Worm (Caenorhabditis elegans): ENCODE data around the gene Y64G10A.7.

Y64G10A.7 gene

DNA sequence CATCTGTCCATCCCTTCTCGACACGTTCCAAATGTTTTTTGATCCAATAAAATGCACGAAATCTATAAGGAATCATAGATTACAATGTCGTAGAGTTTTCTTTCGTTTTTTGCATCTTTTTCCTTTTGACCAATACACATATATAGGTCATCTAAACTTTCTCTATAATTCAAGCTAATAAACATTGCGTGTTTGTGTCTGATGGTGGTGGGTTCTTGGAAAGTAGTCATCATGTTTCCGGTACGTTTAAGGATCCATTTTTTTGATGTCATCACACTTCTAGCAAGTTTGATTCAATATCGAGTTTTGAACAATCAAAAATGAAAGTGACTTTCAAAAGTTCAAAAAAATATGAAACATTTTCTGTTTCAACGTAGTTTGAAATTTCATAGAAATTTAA, 22.8 kb upstream of the Y64G10A.7 start:
- TF ChIP-seq ama-1 (optimal IDR thresholded peaks at IDR 0.05) (no peak), nfya-1 (tag; optimal IDR thresholded peaks at IDR 0.05; ENCODE audit: insufficient read depth) (no peak), ceh-16 (tag; optimal IDR thresholded peaks at IDR 0.05) (no peak), jun-1 (tag; optimal IDR thresholded peaks at IDR 0.05) (no peak), lin-15B (tag; optimal IDR thresholded peaks at IDR 0.05) (no peak), nhr-76 (tag; optimal IDR thresholded peaks at IDR 0.05) (no peak), tbx-2 (tag; optimal IDR thresholded peaks at IDR 0.05) (no peak), nhr-12 (tag; optimal IDR thresholded peaks at IDR 0.05) (no peak), lsy-12 (tag; optimal IDR thresholded peaks at IDR 0.05) (no peak), lin-39 (tag; optimal IDR thresholded peaks at IDR 0.05) (no peak), nhr-237 (tag; optimal IDR thresholded peaks at IDR 0.05) (no peak), ZK546.5 (tag; optimal IDR thresholded peaks at IDR 0.05) (no peak), fos-1 (tag; optimal IDR thresholded peaks at IDR 0.05) (no peak), nhr-67 (tag; optimal IDR thresholded peaks at IDR 0.05) (no peak), nhr-28 (tag; optimal IDR thresholded peaks at IDR 0.05) (no peak), egl-5 (tag; optimal IDR thresholded peaks at IDR 0.05) (no peak), mml-1 (tag; optimal IDR thresholded peaks at IDR 0.05) (no peak), ceh-9 (tag; optimal IDR thresholded peaks at IDR 0.05) (no peak), unc-62 (GFP tag; optimal IDR thresholded peaks at IDR 0.05) (no peak), egl-27 (tag; optimal IDR thresholded peaks at IDR 0.05) (no peak)

DNA sequence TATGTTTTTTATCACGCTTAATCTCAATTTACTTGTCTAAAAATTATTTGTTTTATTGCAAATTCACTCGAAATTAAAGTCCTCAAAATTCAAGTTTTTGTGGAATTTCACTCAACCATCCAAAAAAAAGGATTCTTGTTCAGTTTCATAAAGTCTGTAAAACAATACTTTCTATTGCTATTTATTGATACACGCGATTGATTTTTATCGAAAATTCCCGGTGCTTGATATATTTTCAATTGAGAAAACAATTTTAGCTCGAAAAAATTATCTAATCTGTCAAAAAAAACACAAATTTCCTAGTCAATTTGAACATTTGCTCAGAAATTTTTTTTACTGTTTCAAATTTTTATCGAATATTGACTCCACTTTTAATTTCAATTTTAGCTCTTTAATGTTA, 21.8 kb upstream of the Y64G10A.7 start:
- no peak for TF ChIP-seq lin-39 (tag; optimal IDR thresholded peaks at IDR 0.05)
- TF ChIP-seq zag-1 (tag; optimal IDR thresholded peaks at IDR 0.05) = no peak
- TF ChIP-seq nhr-76 (tag; optimal IDR thresholded peaks at IDR 0.05) = no peak
- TF ChIP-seq ceh-82 (tag; optimal IDR thresholded peaks at IDR 0.05) = no peak
- no peak for TF ChIP-seq fkh-2 (tag; optimal IDR thresholded peaks at IDR 0.05)
- TF ChIP-seq elt-1 (tag; optimal IDR thresholded peaks at IDR 0.05) = no peak
- TF ChIP-seq tbx-2 (tag; optimal IDR thresholded peaks at IDR 0.05) = no peak
- no peak for TF ChIP-seq nhr-237 (tag; optimal IDR thresholded peaks at IDR 0.05)
- no peak for TF ChIP-seq fkh-10 (GFP tag; optimal IDR thresholded peaks at IDR 0.05)
- TF ChIP-seq nhr-77 (tag; optimal IDR thresholded peaks at IDR 0.05) = no peak
- no peak for TF ChIP-seq elt-3 (tag; optimal IDR thresholded peaks at IDR 0.05)
- no peak for TF ChIP-seq eor-1 (tag; optimal IDR thresholded peaks at IDR 0.05)
- no peak for TF ChIP-seq ceh-28 (tag; optimal IDR thresholded peaks at IDR 0.05)
- no peak for TF ChIP-seq jun-1 (tag; optimal IDR thresholded peaks at IDR 0.05)
- TF ChIP-seq unc-39 (tag; optimal IDR thresholded peaks at IDR 0.05) = no peak
- no peak for TF ChIP-seq ama-1 (optimal IDR thresholded peaks at IDR 0.05)
- no peak for TF ChIP-seq ZK546.5 (tag; optimal IDR thresholded peaks at IDR 0.05)
- no peak for TF ChIP-seq pha-4 (tag; optimal IDR thresholded peaks at IDR 0.05)
- no peak for TF ChIP-seq ceh-16 (tag; optimal IDR thresholded peaks at IDR 0.05)
- TF ChIP-seq mml-1 (tag; optimal IDR thresholded peaks at IDR 0.05) = no peak

DNA sequence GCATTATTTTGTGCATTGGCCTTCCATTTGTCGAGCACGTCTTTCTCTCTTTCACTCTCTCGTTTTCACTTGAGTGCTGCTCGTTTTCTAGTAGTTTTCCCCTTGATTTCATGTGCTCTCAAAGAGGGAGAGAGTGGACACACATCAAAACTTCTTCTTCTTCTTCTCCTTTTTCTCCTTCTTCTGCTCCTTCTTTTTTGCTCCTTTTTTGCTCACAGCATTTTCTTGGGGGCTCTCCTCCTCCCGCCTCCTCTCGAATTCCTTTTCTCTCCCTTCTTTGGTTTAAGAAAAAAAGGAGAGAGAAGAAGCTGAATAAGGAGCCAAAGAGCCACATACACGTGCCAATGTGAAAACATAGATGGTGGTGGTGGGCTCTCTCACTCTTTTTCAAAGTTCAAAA, 19.1 kb upstream of the Y64G10A.7 start:
- TF ChIP-seq fkh-2 (tag; optimal IDR thresholded peaks at IDR 0.05) (no peak), skn-1 (tag; optimal IDR thresholded peaks at IDR 0.05) (peak; percentile 44), hmg-11 (tag; optimal IDR thresholded peaks at IDR 0.05) (peak; percentile 58), fkh-10 (GFP tag; optimal IDR thresholded peaks at IDR 0.05) (peak; percentile 9), nhr-25 (tag; optimal IDR thresholded peaks at IDR 0.05) (no peak), mml-1 (tag; optimal IDR thresholded peaks at IDR 0.05) (no peak), nhr-76 (tag; optimal IDR thresholded peaks at IDR 0.05) (no peak), aly-2 (tag; optimal IDR thresholded peaks at IDR 0.05) (no peak), ama-1 (optimal IDR thresholded peaks at IDR 0.05) (no peak), ceh-9 (tag; optimal IDR thresholded peaks at IDR 0.05) (no peak), daf-12 (tag; optimal IDR thresholded peaks at IDR 0.05) (no peak), mdl-1 (tag; optimal IDR thresholded peaks at IDR 0.05) (peak; percentile 27), nhr-43 (tag; optimal IDR thresholded peaks at IDR 0.05; ENCODE audit: poor library complexity, severe bottlenecking) (no peak), lin-39 (tag; optimal IDR thresholded peaks at IDR 0.05) (peak; percentile 77), sea-2 (GFP tag; optimal IDR thresholded peaks at IDR 0.05) (no peak), nfya-1 (tag; optimal IDR thresholded peaks at IDR 0.05; ENCODE audit: insufficient read depth) (peak; percentile 57)

DNA sequence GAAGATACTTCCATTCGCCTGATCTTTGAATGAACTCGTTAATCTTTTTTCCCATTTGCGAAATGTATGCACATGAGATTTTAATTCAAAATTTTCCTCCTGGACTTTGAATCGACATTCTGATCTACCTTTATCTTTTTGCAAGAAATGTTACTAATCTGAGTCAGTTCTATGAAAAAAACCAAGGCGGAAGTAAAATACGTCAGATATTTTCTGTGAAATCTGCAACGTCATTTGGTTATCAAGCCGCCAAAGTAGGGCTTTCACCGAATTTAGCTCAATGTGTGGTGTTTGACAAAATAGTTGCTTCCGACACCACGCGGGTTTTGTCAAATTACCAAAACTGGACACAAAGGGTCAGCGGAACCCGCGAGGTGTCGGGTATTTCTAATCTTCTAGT, 16.9 kb upstream of the Y64G10A.7 start:
- TF ChIP-seq nhr-76 (tag; optimal IDR thresholded peaks at IDR 0.05) (no peak), ceh-82 (tag; optimal IDR thresholded peaks at IDR 0.05) (no peak), ztf-11 (tag; optimal IDR thresholded peaks at IDR 0.05) (no peak), daf-12 (tag; optimal IDR thresholded peaks at IDR 0.05) (no peak), aly-2 (tag; optimal IDR thresholded peaks at IDR 0.05) (no peak), snpc-4 (tag; optimal IDR thresholded peaks at IDR 0.05) (no peak), nhr-11 (tag; optimal IDR thresholded peaks at IDR 0.05) (peak; percentile 27), lsy-12 (tag; optimal IDR thresholded peaks at IDR 0.05) (no peak), skn-1 (tag; optimal IDR thresholded peaks at IDR 0.05) (no peak)

All from whole organism, L3 larva.